Fruit fly (Drosophila melanogaster) whole organism, prepupa: ENCODE data around the gene PAN3.

Experiments
- Blimp-1 ChIP-seq: fragments of 200-800 bp; sonication (Bioruptor generic); optimal IDR thresholded peaks from 3 replicates; lab custom pipeline; 2017; ENCODE audit warnings: missing biosample characterization, missing genetic modification characterization, mild to moderate bottlenecking, moderate library complexity, missing genetic modification reagents
- CG10631 ChIP-seq: fragments of 200-800 bp; sonication (Bioruptor generic); optimal IDR thresholded peaks from 2 replicates; lab custom pipeline; 2016; ENCODE audit warnings: missing biosample characterization, missing genetic modification characterization
- CG11762 ChIP-seq: fragments of 200-800 bp; sonication (Bioruptor generic); optimal IDR thresholded peaks from 3 replicates; lab custom pipeline; 2016; ENCODE audit warnings: missing biosample characterization, missing genetic modification characterization; ENCODE audit not compliant: insufficient read depth
- CG11902 ChIP-seq: fragments of 200-800 bp; sonication (Bioruptor generic); optimal IDR thresholded peaks from 3 replicates; lab custom pipeline; 2016; ENCODE audit warnings: missing biosample characterization, missing genetic modification characterization
- CG15336 ChIP-seq: fragments of 200-800 bp; sonication (Bioruptor generic); IDR thresholded peaks from 2 replicates; pipeline ENCODE4 v1.3.6; 2022; ENCODE audit warnings: missing biosample characterization, missing genetic modification characterization
- CG1621 ChIP-seq: fragments of 200-800 bp; sonication (Bioruptor generic); optimal IDR thresholded peaks from 3 replicates; lab custom pipeline; 2018; ENCODE audit warnings: missing biosample characterization, mild to moderate bottlenecking, missing genetic modification characterization
- CG16779 ChIP-seq: fragments of 200-800 bp; sonication (Bioruptor generic); optimal IDR thresholded peaks from 3 replicates; lab custom pipeline; 2017; ENCODE audit warnings: missing biosample characterization, mild to moderate bottlenecking, missing genetic modification characterization
- CG3032 ChIP-seq: fragments of 200-800 bp; optimal IDR thresholded peaks from 2 replicates; lab custom pipeline; 2019; ENCODE audit warnings: missing biosample characterization, mild to moderate bottlenecking, missing genetic modification characterization, moderate library complexity
- CG31627 ChIP-seq: fragments of 200-800 bp; sonication (Bioruptor generic); optimal IDR thresholded peaks from 3 replicates; lab custom pipeline; 2016; ENCODE audit warnings: missing biosample characterization, missing genetic modification characterization
- CG32006 ChIP-seq: fragments of 200-800 bp; sonication (Bioruptor generic); optimal IDR thresholded peaks from 3 replicates; lab custom pipeline; 2017; ENCODE audit warnings: missing biosample characterization, mild to moderate bottlenecking, missing genetic modification characterization
- CG4318 ChIP-seq: fragments of 200-800 bp; sonication (Bioruptor generic); optimal IDR thresholded peaks from 3 replicates; lab custom pipeline; 2017; ENCODE audit warnings: missing biosample characterization, mild to moderate bottlenecking, missing genetic modification characterization
- CG6808 ChIP-seq: fragments of 200-800 bp; sonication (Bioruptor generic); optimal IDR thresholded peaks from 3 replicates; lab custom pipeline; 2017; ENCODE audit warnings: missing biosample characterization, missing genetic modification characterization, mild to moderate bottlenecking, moderate library complexity, missing genetic modification reagents
- CG6854 ChIP-seq: fragments of 200-800 bp; sonication (Bioruptor generic); optimal IDR thresholded peaks from 2 replicates; lab custom pipeline; 2017; ENCODE audit warnings: missing biosample characterization, mild to moderate bottlenecking, missing genetic modification characterization
- CG8119 ChIP-seq: fragments of 200-800 bp; sonication (Bioruptor generic); IDR thresholded peaks from 3 replicates; pipeline ENCODE4 v1.3.6; 2022; ENCODE audit warnings: missing biosample characterization, missing genetic modification characterization
- CG8632 ChIP-seq: fragments of 200-800 bp; sonication (Bioruptor generic); optimal IDR thresholded peaks from 3 replicates; lab custom pipeline; 2016; ENCODE audit warnings: missing biosample characterization, missing genetic modification characterization
- CG9139 ChIP-seq: fragments of 200-800 bp; sonication (Bioruptor generic); optimal IDR thresholded peaks from 3 replicates; lab custom pipeline; 2017; ENCODE audit warnings: missing biosample characterization, mild to moderate bottlenecking, missing genetic modification characterization
- Eip75B ChIP-seq: fragments of 200-800 bp; sonication (Bioruptor generic); optimal IDR thresholded peaks from 3 replicates; lab custom pipeline; 2016; ENCODE audit warnings: missing biosample characterization, missing genetic modification characterization
- Eip78C ChIP-seq: fragments of 200-800 bp; sonication (Bioruptor generic); peaks from one replicate; lab custom pipeline; 2016; ENCODE audit warnings: missing biosample characterization, missing genetic modification characterization
- Eip93F ChIP-seq: fragments of 200-800 bp; sonication (Bioruptor generic); optimal IDR thresholded peaks from 2 replicates; lab custom pipeline; 2016; ENCODE audit warnings: missing biosample characterization, mild to moderate bottlenecking, missing genetic modification characterization
- Ets21C ChIP-seq: fragments of 200-800 bp; sonication (Bioruptor generic); optimal IDR thresholded peaks from 3 replicates; lab custom pipeline; 2016; ENCODE audit warnings: missing biosample characterization, missing genetic modification characterization
- Ets96B ChIP-seq: fragments of 200-800 bp; optimal IDR thresholded peaks from 2 replicates; lab custom pipeline; 2019; ENCODE audit warnings: missing biosample characterization, mild to moderate bottlenecking, missing genetic modification characterization, moderate library complexity
- Gug ChIP-seq: fragments of 200-800 bp; sonication (Bioruptor generic); IDR thresholded peaks from 2 replicates; pipeline ENCODE4 v1.3.6; 2022; ENCODE audit warnings: missing biosample characterization, missing genetic modification characterization
- Hr38 ChIP-seq: sonication (Bioruptor generic); optimal IDR thresholded peaks from 2 replicates; lab custom pipeline; 2016; ENCODE audit warnings: missing biosample characterization, missing genetic modification characterization
- Hr39 ChIP-seq: fragments of 200-800 bp; sonication (Bioruptor generic); optimal IDR thresholded peaks from 2 replicates; lab custom pipeline; 2016; ENCODE audit warnings: missing biosample characterization, missing genetic modification characterization
- Hr4 ChIP-seq: fragments of 200-800 bp; sonication (Bioruptor generic); optimal IDR thresholded peaks from 3 replicates; lab custom pipeline; 2016; ENCODE audit warnings: missing biosample characterization, missing genetic modification characterization
- Lpt ChIP-seq: fragments of 200-800 bp; sonication (Bioruptor generic); optimal IDR thresholded peaks from 3 replicates; lab custom pipeline; 2016; ENCODE audit warnings: missing biosample characterization, missing genetic modification characterization
- Met ChIP-seq: fragments of 200-800 bp; sonication (Bioruptor generic); optimal IDR thresholded peaks from 3 replicates; lab custom pipeline; 2016; ENCODE audit warnings: missing biosample characterization, missing genetic modification characterization
- OdsH ChIP-seq: fragments of 200-800 bp; sonication (Bioruptor generic); optimal IDR thresholded peaks from 3 replicates; lab custom pipeline; 2016; ENCODE audit warnings: missing biosample characterization, missing genetic modification characterization
- Smox ChIP-seq: fragments of 200-800 bp; sonication (Bioruptor generic); optimal IDR thresholded peaks from 3 replicates; lab custom pipeline; 2016; ENCODE audit warnings: missing biosample characterization, missing genetic modification characterization
- Sox102F ChIP-seq: fragments of 200-800 bp; sonication (Bioruptor generic); optimal IDR thresholded peaks from 2 replicates; lab custom pipeline; 2016; ENCODE audit warnings: missing biosample characterization, mild to moderate bottlenecking, missing genetic modification characterization
- Sox14 ChIP-seq: fragments of 200-800 bp; sonication (Bioruptor generic); optimal IDR thresholded peaks from 3 replicates; lab custom pipeline; 2016; ENCODE audit warnings: missing biosample characterization, missing genetic modification characterization
- Sox15 ChIP-seq: fragments of 200-800 bp; sonication (Bioruptor generic); optimal IDR thresholded peaks from 3 replicates; lab custom pipeline; 2016; ENCODE audit warnings: missing biosample characterization, missing genetic modification characterization
- achi ChIP-seq: fragments of 200-800 bp; sonication (Bioruptor generic); optimal IDR thresholded peaks from 3 replicates; lab custom pipeline; 2016; ENCODE audit warnings: missing biosample characterization, missing genetic modification characterization
- cyc ChIP-seq: fragments of 200-800 bp; sonication (Bioruptor generic); optimal IDR thresholded peaks from 3 replicates; lab custom pipeline; 2016; ENCODE audit warnings: missing biosample characterization, missing genetic modification characterization
- dsx ChIP-seq: fragments of 200-800 bp; optimal IDR thresholded peaks from 3 replicates; lab custom pipeline; 2019; ENCODE audit warnings: missing biosample characterization, mild to moderate bottlenecking, missing genetic modification characterization, moderate library complexity; ENCODE audit not compliant: poor library complexity, severe bottlenecking
- eg ChIP-seq: fragments of 200-800 bp; sonication (Bioruptor generic); IDR thresholded peaks from 3 replicates; pipeline ENCODE4 v1.3.6; 2022; ENCODE audit warnings: missing biosample characterization, missing genetic modification characterization
- esn ChIP-seq: fragments of 200-800 bp; sonication (Bioruptor generic); optimal IDR thresholded peaks from 2 replicates; lab custom pipeline; 2016; ENCODE audit warnings: missing biosample characterization, mild to moderate bottlenecking, missing genetic modification characterization, moderate library complexity
- fd59A ChIP-seq: fragments of 200-800 bp; sonication (Bioruptor generic); optimal IDR thresholded peaks from 2 replicates; lab custom pipeline; 2017; ENCODE audit warnings: missing biosample characterization, mild to moderate bottlenecking, missing genetic modification characterization, missing genetic modification reagents
- fkh ChIP-seq: fragments of 200-800 bp; sonication (Bioruptor generic); optimal IDR thresholded peaks from 3 replicates; lab custom pipeline; 2017; ENCODE audit warnings: missing biosample characterization, mild to moderate bottlenecking, missing genetic modification characterization, moderate library complexity
- lz ChIP-seq: fragments of 200-800 bp; sonication (Bioruptor generic); optimal IDR thresholded peaks from 3 replicates; lab custom pipeline; 2016; ENCODE audit warnings: missing biosample characterization, missing genetic modification characterization
- net ChIP-seq: fragments of 200-800 bp; sonication (Bioruptor generic); optimal IDR thresholded peaks from 3 replicates; lab custom pipeline; 2016; ENCODE audit warnings: missing biosample characterization, missing genetic modification characterization
- pdm3 ChIP-seq: fragments of 200-800 bp; sonication (Bioruptor generic); optimal IDR thresholded peaks from 3 replicates; lab custom pipeline; 2016; ENCODE audit warnings: missing biosample characterization, missing genetic modification characterization
- salr ChIP-seq, 2 experiments: fragments of 200-800 bp; sonication (Bioruptor generic); optimal IDR thresholded peaks; 3 replicates each; lab custom pipeline; 2016 to 2018; ENCODE audit warnings: missing biosample characterization in 2 of 2, missing genetic modification characterization in 2 of 2, mild to moderate bottlenecking in 1 of 2
- ss ChIP-seq, 2 experiments: fragments of 200-800 bp; sonication (Bioruptor generic); optimal IDR thresholded peaks; 2 replicates in 1 of 2; 3 replicates in 1 of 2; lab custom pipeline; 2017 to 2018; ENCODE audit warnings: mild to moderate bottlenecking in 2 of 2, missing biosample characterization in 2 of 2, missing genetic modification characterization in 2 of 2, moderate library complexity in 1 of 2
- svp ChIP-seq: fragments of 200-800 bp; sonication (Bioruptor generic); peaks from one replicate; lab custom pipeline; 2016; ENCODE audit warnings: missing biosample characterization, missing genetic modification characterization
- vri ChIP-seq: fragments of 200-800 bp; sonication (Bioruptor generic); optimal IDR thresholded peaks from 3 replicates; lab custom pipeline; 2016; ENCODE audit warnings: missing biosample characterization, mild to moderate bottlenecking, missing genetic modification characterization

The PAN3 gene

DNA sequence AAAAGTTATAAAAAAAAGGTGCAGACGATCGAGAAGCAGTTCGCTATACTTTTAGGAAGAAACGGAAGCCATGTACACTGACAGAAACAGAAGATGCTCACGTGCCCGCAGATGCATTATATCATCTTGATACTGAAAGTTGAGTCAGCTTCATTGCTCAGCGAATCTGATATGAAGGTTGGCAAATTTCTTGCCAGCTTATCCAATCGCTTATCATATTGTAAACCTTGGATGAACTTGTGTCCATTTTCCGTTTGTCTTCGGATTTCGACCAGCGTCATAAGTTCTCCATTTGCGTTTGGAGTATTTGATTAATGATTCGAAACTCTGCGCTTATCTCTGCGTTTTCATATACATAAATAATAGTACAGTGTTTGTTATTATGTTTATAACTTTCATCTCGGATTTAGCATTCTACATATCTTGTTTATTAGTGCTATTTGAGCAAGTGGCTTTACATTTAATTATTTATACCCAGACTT lies 54.8 kb downstream of the PAN3 start (continued):
- TF ChIP-seq dsx (GFP tag; lab: Kevin White, UChicago) (peak; percentile 60), Sox14 (GFP tag; lab: Kevin White, UChicago) (peak; percentile 55), Lpt (GFP tag; lab: Kevin White, UChicago) (peak; percentile 22), Smox (GFP tag; lab: Kevin White, UChicago) (peak; percentile 17), Sox15 (GFP tag; lab: Kevin White, UChicago) (peak; percentile 1), CG32006 (peak; percentile 47), Hr39 (GFP tag; lab: Kevin White, UChicago) (peak; percentile 19), eg (no peak)

- no peak for TF ChIP-seq Hr4
- no peak for TF ChIP-seq achi (GFP tag; lab: Kevin White, UChicago)
- TF ChIP-seq ss (GFP tag; optimal IDR thresholded peaks at IDR 0.05; lab: Kevin White, UChicago), result peak in 1 of 2 experiments; percentile 10
- no peak for TF ChIP-seq CG15336 (GFP tag; lab: Robert Waterston, UW)
- peak; percentile 44 for TF ChIP-seq svp (GFP tag; lab: Kevin White, UChicago)
- no peak for TF ChIP-seq CG9139 (GFP tag; lab: Kevin White, UChicago)
- TF ChIP-seq CG3032, result no peak
Observed at dm6 chr3L:3126478-3126877, 55.5 kb downstream of the PAN3 start.

- no peak for TF ChIP-seq pdm3 (GFP tag; lab: Kevin White, UChicago)
- TF ChIP-seq fkh, result peak; percentile 38
- TF ChIP-seq CG8632 (GFP tag; lab: Kevin White, UChicago), result peak; percentile 19
- peak; percentile 54 for TF ChIP-seq CG6854 (GFP tag; lab: Kevin White, UChicago)
- TF ChIP-seq Eip78C (GFP tag; lab: Kevin White, UChicago), result peak; percentile 87
- no peak for TF ChIP-seq achi (GFP tag; lab: Kevin White, UChicago)
- TF ChIP-seq Hr38 (GFP tag; lab: Kevin White, UChicago), result no peak
- TF ChIP-seq CG4318 (GFP tag; lab: Kevin White, UChicago), result no peak
- TF ChIP-seq CG10631 (GFP tag; lab: Kevin White, UChicago), result no peak
- TF ChIP-seq CG16779, result peak; percentile 29
- peak in 1 of 2 experiments; percentile 8 for TF ChIP-seq salr (GFP tag; optimal IDR thresholded peaks at IDR 0.05; lab: Kevin White, UChicago)
- TF ChIP-seq Sox14 (GFP tag; lab: Kevin White, UChicago), result peak; percentile 78
- TF ChIP-seq vri, result peak; percentile 30
- TF ChIP-seq esn (GFP tag; lab: Kevin White, UChicago), result peak; percentile 65
- peak; percentile 62; the same call in 2 of the 3 replicates for TF ChIP-seq eg
- peak; percentile 19 for TF ChIP-seq Ets21C (GFP tag; lab: Kevin White, UChicago)
- TF ChIP-seq Lpt (GFP tag; lab: Kevin White, UChicago), result no peak
- peak; percentile 16 for TF ChIP-seq Hr39 (GFP tag; lab: Kevin White, UChicago)
- no peak for TF ChIP-seq Sox15 (GFP tag; lab: Kevin White, UChicago)
- no peak for TF ChIP-seq fd59A (GFP tag; lab: Kevin White, UChicago)
- TF ChIP-seq OdsH (GFP tag; lab: Kevin White, UChicago), result no peak
- TF ChIP-seq Blimp-1 (GFP tag; lab: Kevin White, UChicago), result no peak
- peak; percentile 64 for TF ChIP-seq Eip75B (GFP tag; lab: Kevin White, UChicago)
- peak; percentile 88 for TF ChIP-seq CG1621
- peak; percentile 39 for TF ChIP-seq net (GFP tag; lab: Kevin White, UChicago)
- TF ChIP-seq lz (GFP tag; lab: Kevin White, UChicago), result peak; percentile 56
- TF ChIP-seq CG11902 (GFP tag; lab: Kevin White, UChicago), result no peak
- TF ChIP-seq Gug (GFP tag; lab: Robert Waterston, UW), result no peak
- peak; percentile 72 for TF ChIP-seq dsx (GFP tag; lab: Kevin White, UChicago)
- no peak for TF ChIP-seq Ets96B (tag; lab: Kevin White, UChicago)
- TF ChIP-seq CG9139 (GFP tag; lab: Kevin White, UChicago), result no peak
- peak; percentile 53 for TF ChIP-seq Sox102F
- TF ChIP-seq CG8119 (GFP tag; lab: Robert Waterston, UW), result 0 out of 3 replicates have a peak, but pooled peaks have one; percentile 13
- no peak for TF ChIP-seq Smox (GFP tag; lab: Kevin White, UChicago)
- TF ChIP-seq CG31627 (GFP tag; lab: Kevin White, UChicago), result peak; percentile 27
- no peak for TF ChIP-seq Eip93F (GFP tag; lab: Kevin White, UChicago)
- TF ChIP-seq CG32006, result no peak
- peak; percentile 6 for TF ChIP-seq CG6808 (GFP tag; lab: Kevin White, UChicago)
- peak; percentile 32 for TF ChIP-seq cyc (GFP tag; lab: Kevin White, UChicago)
- peak; percentile 54 for TF ChIP-seq Met (GFP tag; lab: Kevin White, UChicago)
- no peak for TF ChIP-seq CG11762 (GFP tag; lab: Kevin White, UChicago)
Observed at dm6 chr3L:3127544-3127943, 56.6 kb downstream of the PAN3 start, which contains the start of gene promL. Gene promL, minus strand, starts transcription at chr3L:3127724.
